Worm (Caenorhabditis elegans) whole organism, mixed stage, embryonic: ENCODE results near the gene T07D4.5.

Experiments used
- lin-13 ChIP-seq: fragments of 150-350 bp; optimal IDR thresholded peaks from 2 replicates; lab custom pipeline; 2014; ENCODE audit warnings: missing biosample characterization, missing genetic modification characterization
- unc-62 ChIP-seq: fragments of 150-350 bp; optimal IDR thresholded peaks from 2 replicates; lab custom pipeline; 2014; ENCODE audit warnings: missing biosample characterization, missing genetic modification reagents, missing genetic modification characterization

ce11 chrII:8920955-8921354 is 36.8 kb upstream of the T07D4.5 start:
- TF ChIP-seq unc-62 (GFP tag; lab: Kevin White, UChicago) (no peak), lin-13 (tag; lab: Kevin White, UChicago) (no peak)
